Fruit fly (Drosophila melanogaster): ENCODE results near the gene lin-52.

DNA sequence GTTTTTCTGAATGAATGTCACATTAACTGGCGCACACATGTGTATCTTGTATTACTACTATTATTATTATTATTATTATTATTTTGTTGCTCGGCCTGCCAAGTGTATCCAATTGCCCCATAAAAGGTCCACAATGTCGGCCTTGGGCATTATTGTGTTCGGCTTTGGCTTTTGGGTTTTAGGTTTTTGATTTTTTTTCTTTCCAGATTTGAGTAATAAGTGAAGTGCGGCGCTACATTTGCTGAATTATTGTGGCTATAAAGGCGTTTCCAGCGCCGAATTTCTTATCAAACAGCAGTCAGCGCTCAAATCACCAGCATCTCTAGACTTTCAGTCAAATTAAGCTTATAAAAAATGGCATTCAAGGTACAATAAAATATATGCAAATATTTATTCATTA is 49.6 kb upstream of the lin-52 start, which contains the start of gene Cpr5C:
- TF ChIP-seq CTCF (optimal IDR thresholded peaks at IDR 0.05) (no peak), CG8478 (optimal IDR thresholded peaks at IDR 0.05) (no peak)

Measured in S2 (cell line).